Fruit fly (Drosophila melanogaster): ENCODE data around the gene CG14671.

Gene CG14671

DNA sequence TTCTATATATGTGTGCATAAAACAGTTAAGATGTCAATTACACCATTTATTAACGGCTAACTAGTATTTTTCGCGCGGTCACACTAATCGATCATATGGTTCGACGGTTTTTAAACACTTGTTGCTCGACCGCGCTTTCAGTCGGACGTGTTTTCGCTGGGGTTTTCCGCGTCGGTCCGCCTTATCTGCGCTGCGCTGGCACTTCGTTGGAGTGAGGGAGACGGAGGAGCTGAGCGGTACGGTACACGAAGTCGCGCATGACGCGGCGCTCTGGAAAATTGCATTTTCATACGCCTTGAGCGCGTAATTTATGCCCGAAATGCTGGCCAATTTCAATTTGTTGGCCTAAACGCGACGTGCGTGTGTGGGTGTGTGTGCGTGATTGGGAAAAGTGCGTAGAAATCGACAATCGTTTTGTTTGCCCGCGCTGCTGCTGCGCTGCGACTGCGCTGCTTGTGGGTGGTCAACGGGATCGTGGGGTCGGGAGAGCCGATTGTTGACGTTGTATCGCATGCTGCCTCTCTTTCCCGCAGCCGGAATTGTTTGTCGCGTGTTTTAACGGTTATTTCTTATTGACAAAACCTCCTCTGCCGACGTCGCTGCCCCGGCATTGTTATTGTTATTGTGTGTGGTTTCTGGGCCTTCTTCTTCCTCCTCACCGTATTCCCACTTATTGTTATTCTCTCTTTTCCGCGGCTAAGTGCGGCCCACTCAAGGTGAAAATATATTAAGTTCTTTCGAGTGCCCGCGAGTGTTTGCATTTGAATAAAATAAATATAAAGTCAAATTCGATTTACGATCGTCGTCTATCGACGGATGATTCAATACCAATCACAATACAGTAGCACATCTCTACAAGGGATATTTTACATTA, 47.4 kb downstream of the CG14671 start, which contains the start of gene Itpr (continued):
- TF ChIP-seq Dad (GFP tag; optimal IDR thresholded peaks at IDR 0.05) = no peak
- TF ChIP-seq CG3065 (GFP tag; optimal IDR thresholded peaks at IDR 0.05) = no peak
- TF ChIP-seq salm (tag; optimal IDR thresholded peaks at IDR 0.05) = no peak
- 0 out of 3 replicates have a peak, but pooled peaks have one; percentile 12 for TF ChIP-seq CG17361 (GFP tag; IDR thresholded peaks at IDR 0.05)
- TF ChIP-seq CG2120 (GFP tag; optimal IDR thresholded peaks at IDR 0.05) = no peak
- peak; percentile 62 for TF ChIP-seq vvl (GFP tag; IDR thresholded peaks at IDR 0.05)
- no peak for TF ChIP-seq yki (optimal IDR thresholded peaks at IDR 0.05)
- TF ChIP-seq al (GFP tag; IDR thresholded peaks at IDR 0.05) = no peak
- TF ChIP-seq CG10209 (GFP tag; optimal IDR thresholded peaks at IDR 0.05) = no peak
- TF ChIP-seq CG6854 (GFP tag; optimal IDR thresholded peaks at IDR 0.05) = no peak
- TF ChIP-seq Atf-2 (GFP tag; optimal IDR thresholded peaks at IDR 0.05) = no peak
- no peak for TF ChIP-seq btn (GFP tag; optimal IDR thresholded peaks at IDR 0.05)

DNA sequence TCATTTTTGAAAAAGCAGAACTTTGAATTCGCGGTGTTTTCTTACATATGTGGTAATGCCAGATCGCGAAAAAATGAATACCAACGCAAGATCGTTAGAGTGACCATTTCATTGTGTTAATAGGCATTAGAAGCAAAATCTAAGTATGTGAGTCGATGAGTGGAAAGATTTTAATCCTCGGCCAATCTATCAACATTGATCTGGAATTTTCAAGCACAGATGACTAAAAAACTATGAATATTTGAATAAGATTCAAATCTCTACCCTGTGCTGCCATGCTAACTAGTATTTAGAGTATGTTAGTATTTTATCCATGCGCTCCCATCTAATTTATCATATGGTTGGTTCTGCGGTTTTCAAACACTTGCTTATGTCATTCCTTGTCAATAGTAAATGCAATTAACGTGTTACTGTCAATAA, 48.0 kb downstream of the CG14671 start:
- TF ChIP-seq CG4617 (GFP tag; optimal IDR thresholded peaks at IDR 0.05; ENCODE audit: borderline replicate concordance) = peak; percentile 3
- no peak for TF ChIP-seq MBD-R2 (GFP tag; IDR thresholded peaks at IDR 0.05)
- TF ChIP-seq CG42726 (GFP tag; IDR thresholded peaks at IDR 0.05; ENCODE audit: partially characterized antibody) = no peak
- peak; percentile 72 for TF ChIP-seq sens (GFP tag)
- TF ChIP-seq CG12769 (tag; optimal IDR thresholded peaks at IDR 0.05) = no peak
- no peak for TF ChIP-seq HmgD (GFP tag; optimal IDR thresholded peaks at IDR 0.05)
- TF ChIP-seq eve (GFP tag; optimal IDR thresholded peaks at IDR 0.05) = no peak
- TF ChIP-seq Sin3A (optimal IDR thresholded peaks at IDR 0.05) = peak; percentile 37
- no peak for TF ChIP-seq aop (GFP tag; IDR thresholded peaks at IDR 0.05)
- peak; percentile 7 for TF ChIP-seq CG33213 (GFP tag; optimal IDR thresholded peaks at IDR 0.05)
- peak; percentile 13 for TF ChIP-seq nmo (GFP tag; optimal IDR thresholded peaks at IDR 0.05)
- TF ChIP-seq chn (GFP tag; optimal IDR thresholded peaks at IDR 0.05) = no peak
- peak; percentile 32 to 85 for TF ChIP-seq crp (GFP tag; optimal IDR thresholded peaks at IDR 0.05)
- TF ChIP-seq CG17186 (GFP tag; optimal IDR thresholded peaks at IDR 0.05) = peak; percentile 71
- peak; percentile 41 for TF ChIP-seq pzg (GFP tag; optimal IDR thresholded peaks at IDR 0.05)
- TF ChIP-seq CG7357 (GFP tag; IDR thresholded peaks at IDR 0.05) = no peak
- no peak for TF ChIP-seq danr (GFP tag; IDR thresholded peaks at IDR 0.05)
- peak; percentile 53 for TF ChIP-seq CG3847 (GFP tag; IDR thresholded peaks at IDR 0.05)
- peak; percentile 81 for TF ChIP-seq Lhr (GFP tag; optimal IDR thresholded peaks at IDR 0.05)
- no peak for TF ChIP-seq jing (GFP tag; optimal IDR thresholded peaks at IDR 0.05)
- TF ChIP-seq fru (optimal IDR thresholded peaks at IDR 0.05) = no peak
- TF ChIP-seq CG14710 (tag; optimal IDR thresholded peaks at IDR 0.05) = peak; percentile 42
- TF ChIP-seq Sry-δ (GFP tag; optimal IDR thresholded peaks at IDR 0.05) = peak; percentile 34
- peak; percentile 79 for TF ChIP-seq Dp (GFP tag; optimal IDR thresholded peaks at IDR 0.05)
- peak; percentile 23 for TF ChIP-seq Abd-B (GFP tag; optimal IDR thresholded peaks at IDR 0.05)
- TF ChIP-seq Ets97D (GFP tag; optimal IDR thresholded peaks at IDR 0.05) = peak; percentile 57
- no peak for TF ChIP-seq CG6175 (GFP tag; IDR thresholded peaks at IDR 0.05)
- TF ChIP-seq otp (GFP tag; IDR thresholded peaks at IDR 0.05) = no peak
- peak; percentile 45 for TF ChIP-seq CG2116 (GFP tag; optimal IDR thresholded peaks at IDR 0.05)
- TF ChIP-seq CG34376 (GFP tag; optimal IDR thresholded peaks at IDR 0.05) = no peak
- peak; percentile 84 for TF ChIP-seq E2f2 (GFP tag; IDR thresholded peaks at IDR 0.05)
- TF ChIP-seq CG6765 (GFP tag; optimal IDR thresholded peaks at IDR 0.05) = no peak
- TF ChIP-seq phol (tag; optimal IDR thresholded peaks at IDR 0.05) = peak; percentile 32
- peak; percentile 16 for TF ChIP-seq CoRest (tag; optimal IDR thresholded peaks at IDR 0.05)
- TF ChIP-seq ems (GFP tag; optimal IDR thresholded peaks at IDR 0.05) = peak; percentile 12
- peak; percentile 85 for TF ChIP-seq gfzf (GFP tag; optimal IDR thresholded peaks at IDR 0.05)
- no peak for TF ChIP-seq Hr39 (optimal IDR thresholded peaks at IDR 0.05)
- TF ChIP-seq trem (tag; optimal IDR thresholded peaks at IDR 0.05) = peak; percentile 50
